Fruit fly (Drosophila melanogaster) whole organism: ENCODE data around the gene AP-1mu.

ENCODE experiments used
- CG8478 ChIP-seq: fragments of >200 bp; optimal IDR thresholded peaks from 2 replicates; lab custom pipeline; 2018; ENCODE audit warnings: inconsistent platforms
- Dll ChIP-seq: fragments of >200 bp; optimal IDR thresholded peaks from 2 replicates; lab custom pipeline; 2017
- EcR ChIP-seq, 2 experiments: fragments of >200 bp; optimal IDR thresholded peaks; 2 replicates each; lab custom pipeline; 2017; ENCODE audit warnings: missing biosample characterization in 2 of 2, missing genetic modification characterization in 2 of 2, missing genetic modification reagents in 2 of 2
- pan ChIP-seq: fragments of >200 bp; optimal IDR thresholded peaks from 2 replicates; lab custom pipeline; 2017
- psq ChIP-seq: fragments of >200 bp; optimal IDR thresholded peaks from 2 replicates; lab custom pipeline; 2017
- usp ChIP-seq: fragments of >200 bp; optimal IDR thresholded peaks from 2 replicates; lab custom pipeline; 2017; ENCODE audit warnings: missing biosample characterization, missing genetic modification characterization, mixed read lengths

The AP-1mu gene

dm6 chr3R:9529387-9529897, 29.9 kb downstream of the AP-1mu start:
- no peak for TF ChIP-seq Dll (lab: Kevin White, UChicago)
- no peak for TF ChIP-seq psq (lab: Kevin White, UChicago)
- no peak for TF ChIP-seq CG8478
- TF ChIP-seq EcR (GFP tag; optimal IDR thresholded peaks at IDR 0.05; lab: Kevin White, UChicago): no peak
- no peak for TF ChIP-seq pan (lab: Kevin White, UChicago)
- no peak for TF ChIP-seq usp (GFP tag; lab: Kevin White, UChicago)

- TF ChIP-seq Dll (lab: Kevin White, UChicago): no peak
- no peak for TF ChIP-seq pan (lab: Kevin White, UChicago)
- TF ChIP-seq usp (GFP tag; lab: Kevin White, UChicago): no peak
- no peak for TF ChIP-seq EcR (GFP tag; optimal IDR thresholded peaks at IDR 0.05; lab: Kevin White, UChicago)
- no peak for TF ChIP-seq psq (lab: Kevin White, UChicago)
- TF ChIP-seq CG8478: no peak
Observed at dm6 chr3R:9527907-9528842, 31.1 kb downstream of the AP-1mu start.

- TF ChIP-seq pan (lab: Kevin White, UChicago) (no peak), CG8478 (no peak), Dll (lab: Kevin White, UChicago) (no peak), usp (GFP tag; lab: Kevin White, UChicago) (no peak), psq (lab: Kevin White, UChicago) (no peak), EcR (GFP tag; optimal IDR thresholded peaks at IDR 0.05; lab: Kevin White, UChicago) (no peak)
Observed at dm6 chr3R:9516400-9516852, 42.9 kb downstream of the AP-1mu start.

dm6 chr3R:9515860-9516344, 43.4 kb downstream of the AP-1mu start, which contains the start of the genes mRpL47, CG8176 and Kdm3:
Gene mRpL47 (minus strand): TSS chr3R:9515908.
Gene CG8176 (plus strand): TSS chr3R:9516007.
Gene Kdm3 (plus strand): TSS chr3R:9516007.
- TF ChIP-seq usp (GFP tag; lab: Kevin White, UChicago) (no peak), psq (lab: Kevin White, UChicago) (no peak), Dll (lab: Kevin White, UChicago) (no peak), EcR (GFP tag; optimal IDR thresholded peaks at IDR 0.05; lab: Kevin White, UChicago) (no peak), pan (lab: Kevin White, UChicago) (no peak), CG8478 (no peak)

- TF ChIP-seq CG8478 (no peak), usp (GFP tag; lab: Kevin White, UChicago) (no peak), Dll (lab: Kevin White, UChicago) (no peak), pan (lab: Kevin White, UChicago) (no peak), psq (lab: Kevin White, UChicago) (no peak), EcR (GFP tag; optimal IDR thresholded peaks at IDR 0.05; lab: Kevin White, UChicago) (no peak)
Observed at dm6 chr3R:9513052-9513420, 46.3 kb downstream of the AP-1mu start, which contains the start of the genes Ras85D and Rlb1. Gene Ras85D (minus strand): TSS chr3R:9513067. Gene Rlb1 (plus strand): TSS chr3R:9513327.

- TF ChIP-seq pan (lab: Kevin White, UChicago) (no peak), usp (GFP tag; lab: Kevin White, UChicago) (no peak), Dll (lab: Kevin White, UChicago) (peak; percentile 61), CG8478 (no peak), EcR (GFP tag; optimal IDR thresholded peaks at IDR 0.05; lab: Kevin White, UChicago) (peak in 1 of 2 experiments; percentile 12), psq (lab: Kevin White, UChicago) (no peak)
Observed at dm6 chr3R:9512193-9513051, 46.9 kb downstream of the AP-1mu start.

- TF ChIP-seq EcR (GFP tag; optimal IDR thresholded peaks at IDR 0.05; lab: Kevin White, UChicago) (no peak), pan (lab: Kevin White, UChicago) (no peak), Dll (lab: Kevin White, UChicago) (no peak), CG8478 (no peak), psq (lab: Kevin White, UChicago) (no peak), usp (GFP tag; lab: Kevin White, UChicago) (no peak)
Observed at dm6 chr3R:9510070-9510518, 49.2 kb downstream of the AP-1mu start, which contains the start of gene rump. Gene rump (minus strand): TSS chr3R:9510324.
